Fruit fly (Drosophila melanogaster): Measurements from ENCODE around the gene Ugt302K1.

DNA sequence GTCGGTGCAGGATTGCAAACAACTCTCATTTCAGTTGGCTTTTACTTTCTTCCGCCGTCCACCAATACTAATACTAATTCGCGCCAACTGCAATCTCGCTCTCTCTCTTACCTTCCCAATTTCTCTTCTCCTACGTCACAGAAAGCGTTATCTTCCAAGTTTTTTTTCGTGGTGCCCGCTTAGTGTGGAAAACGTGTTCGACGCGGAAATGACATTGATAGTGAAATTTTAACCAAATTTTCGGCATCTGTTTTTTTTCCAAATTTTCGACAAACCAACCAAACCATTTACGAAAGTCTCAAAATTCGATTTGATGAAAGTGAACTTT is 43.7 kb upstream of the Ugt302K1 start, which contains the start of gene cu:
- TF ChIP-seq CG8478 (optimal IDR thresholded peaks at IDR 0.05), result no peak
- no peak for TF ChIP-seq CTCF (optimal IDR thresholded peaks at IDR 0.05)
